Worm (Caenorhabditis elegans) whole organism, L1 larva: ENCODE measurements around the gene W03H9.2.

Source experiments
- ceh-82 ChIP-seq, 3 experiments: fragments of 150-350 bp in 1 of 3; sonication (generic microtip) in 2 of 3; optimal IDR thresholded peaks; 2 replicates each; lab custom pipeline; 2014 to 2017; ENCODE audit warnings: missing biosample characterization in 3 of 3, missing genetic modification characterization in 3 of 3
- lin-35 ChIP-seq, 2 experiments: fragments of 150-350 bp; optimal IDR thresholded peaks; 2 replicates each; lab custom pipeline; 2014; ENCODE audit warnings: missing biosample characterization in 2 of 2, missing genetic modification characterization in 2 of 2, missing genetic modification reagents in 2 of 2
- nhr-77 ChIP-seq: fragments of 150-350 bp; optimal IDR thresholded peaks from 2 replicates; lab custom pipeline; 2014; ENCODE audit warnings: missing biosample characterization, missing genetic modification characterization
- xbp-1 ChIP-seq: sonication (generic microtip); optimal IDR thresholded peaks from 2 replicates; lab custom pipeline; 2016; ENCODE audit warnings: missing genetic modification characterization, missing compliant biosample characterization

ce11 chrII:14102112-14102511 is 41.6 kb downstream of the W03H9.2 start:
- TF ChIP-seq nhr-77 (tag; lab: Kevin White, UChicago) (no peak), lin-35 (GFP tag; optimal IDR thresholded peaks at IDR 0.05; lab: Kevin White, UChicago) (no peak), xbp-1 (tag; lab: Kevin White, UChicago) (no peak), ceh-82 (tag; optimal IDR thresholded peaks at IDR 0.05; lab: Kevin White, UChicago) (no peak)
